Fruit fly (Drosophila melanogaster): ENCODE data around the gene spz4.
A peak's percentile ranks its signal among the peaks of the same experiment; 100 is the strongest.

Gene spz4

DNA sequence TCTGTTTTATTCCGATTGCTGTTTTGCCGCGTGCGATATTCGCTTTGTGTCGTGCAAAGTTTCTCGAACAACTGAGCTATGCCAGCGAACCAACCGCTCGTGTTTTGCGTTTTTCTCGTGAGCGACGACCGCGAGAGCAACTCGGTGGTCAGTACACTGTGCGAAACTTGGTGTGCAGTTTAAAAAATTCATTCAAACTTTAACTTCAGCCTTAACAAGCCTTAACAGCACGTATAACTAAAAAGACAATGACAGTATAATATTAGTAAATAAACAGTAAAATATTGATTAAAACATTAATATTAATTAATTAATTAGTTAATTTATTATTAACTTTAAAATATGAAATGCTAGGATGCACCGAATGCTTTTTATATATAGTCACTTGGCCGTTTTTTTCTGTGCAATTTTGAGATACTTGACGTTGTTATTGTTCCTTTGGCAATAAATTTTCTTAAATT lies 26.6 kb downstream of the spz4 start, which contains the start of gene CG31705 (continued):
- TF ChIP-seq Fer3 (tag; optimal IDR thresholded peaks at IDR 0.05) (peak; percentile 11), CG9932 (GFP tag; IDR thresholded peaks at IDR 0.05) (peak; percentile 52), CG16863 (GFP tag; optimal IDR thresholded peaks at IDR 0.05) (no peak), sd (tag; optimal IDR thresholded peaks at IDR 0.05) (no peak), hkb (optimal IDR thresholded peaks at IDR 0.05) (no peak), hkb (GFP tag; IDR thresholded peaks at IDR 0.05) (no peak), HmgZ (tag; optimal IDR thresholded peaks at IDR 0.05) (no peak), BEAF-32 (GFP tag; optimal IDR thresholded peaks at IDR 0.05) (no peak), Doc3 (GFP tag; IDR thresholded peaks at IDR 0.05; ENCODE audit: partially characterized antibody) (no peak), sima (GFP tag; optimal IDR thresholded peaks at IDR 0.05) (no peak), CG15696 (tag; optimal IDR thresholded peaks at IDR 0.05) (no peak), sob (GFP tag; IDR thresholded peaks at IDR 0.05) (peak; percentile 47; the same call in 1 of the 2 replicates), CG8944 (GFP tag; optimal IDR thresholded peaks at IDR 0.05) (no peak), sr (GFP tag; IDR thresholded peaks at IDR 0.05) (no peak), NK7.1 (GFP tag; optimal IDR thresholded peaks at IDR 0.05) (no peak), unc-4 (GFP tag; IDR thresholded peaks at IDR 0.05; ENCODE audit: partially characterized antibody) (no peak), CG7928 (GFP tag; optimal IDR thresholded peaks at IDR 0.05) (no peak), stwl (tag; optimal IDR thresholded peaks at IDR 0.05) (no peak), cwo (GFP tag; optimal IDR thresholded peaks at IDR 0.05) (peak; percentile 33), CG6791 (GFP tag; IDR thresholded peaks at IDR 0.05; ENCODE audit: partially characterized antibody) (no peak), nerfin-2 (GFP tag; IDR thresholded peaks at IDR 0.05; ENCODE audit: partially characterized antibody) (no peak), amos (GFP tag; IDR thresholded peaks at IDR 0.05; ENCODE audit: partially characterized antibody) (no peak), CG12744 (GFP tag; optimal IDR thresholded peaks at IDR 0.05) (no peak), ranshi (GFP tag; IDR thresholded peaks at IDR 0.05) (no peak; the same call in 1 of the 2 replicates), pita (GFP tag; optimal IDR thresholded peaks at IDR 0.05) (no peak), CG11247 (GFP tag; IDR thresholded peaks at IDR 0.05) (no peak; the same call in 1 of the 2 replicates), tap (tag; optimal IDR thresholded peaks at IDR 0.05) (peak; percentile 28)

DNA sequence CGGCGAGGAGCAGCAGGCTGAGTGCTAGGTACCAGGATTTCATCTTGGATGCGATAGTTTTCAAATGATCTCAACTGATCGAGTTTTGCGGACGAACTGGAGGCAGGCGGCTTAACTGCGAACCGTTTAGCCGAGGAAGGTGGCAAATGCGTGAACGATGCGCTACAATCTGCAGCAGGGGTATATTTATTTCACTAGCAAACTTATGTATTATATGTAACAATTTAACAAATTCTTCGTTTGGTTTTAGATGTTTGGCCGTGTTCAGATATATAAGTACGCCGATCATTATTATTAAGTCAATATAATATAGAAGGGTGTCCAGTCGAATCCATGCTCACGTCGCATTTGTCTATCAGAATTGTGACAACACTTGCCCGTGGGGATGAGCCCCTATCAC lies 29.4 kb downstream of the spz4 start, which contains the start of gene CG31706:
TSS of gene CG31706 (minus strand) at position 101 of the 400 bp plus-strand sequence.
- TF ChIP-seq CG10274 (GFP tag; optimal IDR thresholded peaks at IDR 0.05) (peak; percentile 31), Doc3 (GFP tag; IDR thresholded peaks at IDR 0.05; ENCODE audit: partially characterized antibody) (no peak), slbo (GFP tag; IDR thresholded peaks at IDR 0.05) (peak; percentile 10; the same call in 1 of the 2 replicates)

DNA sequence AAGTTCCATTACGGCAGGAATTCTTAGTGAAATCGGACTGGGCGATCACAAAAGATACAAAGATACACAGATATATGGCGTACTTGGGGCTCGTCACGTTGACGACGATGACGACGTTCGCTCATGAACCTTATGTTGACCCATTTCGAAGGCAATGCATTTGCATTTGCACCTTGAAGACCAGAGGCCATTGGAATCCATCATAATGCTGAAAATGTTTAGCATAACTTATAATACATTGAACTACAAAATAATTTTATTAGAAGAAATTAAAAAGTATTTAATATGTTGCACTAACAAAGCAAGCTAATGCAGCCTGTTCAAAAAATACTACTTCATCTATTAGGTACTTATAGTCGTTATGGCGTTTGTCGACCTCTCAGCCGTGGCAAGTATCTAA lies 30.0 kb downstream of the spz4 start, which contains the start of gene CG34162:
TSS of gene CG34162 (plus strand) at position 301 of the 400 bp plus-strand sequence.
- TF ChIP-seq Asciz (GFP tag; optimal IDR thresholded peaks at IDR 0.05) = no peak
- no peak for TF ChIP-seq B-H1 (GFP tag; IDR thresholded peaks at IDR 0.05)
- no peak for TF ChIP-seq Gug (GFP tag; IDR thresholded peaks at IDR 0.05)
- TF ChIP-seq E2f1 (GFP tag; IDR thresholded peaks at IDR 0.05) = no peak
- no peak for TF ChIP-seq Six4 (GFP tag; optimal IDR thresholded peaks at IDR 0.05)
- no peak for TF ChIP-seq Atf-2 (GFP tag; optimal IDR thresholded peaks at IDR 0.05)
- TF ChIP-seq hbn (GFP tag; IDR thresholded peaks at IDR 0.05; ENCODE audit: partially characterized antibody) = no peak
- no peak for TF ChIP-seq ase (GFP tag; IDR thresholded peaks at IDR 0.05)
- TF ChIP-seq vfl (GFP tag; optimal IDR thresholded peaks at IDR 0.05) = no peak
- no peak for TF ChIP-seq pzg (GFP tag; optimal IDR thresholded peaks at IDR 0.05)
- no peak for TF ChIP-seq hth (optimal IDR thresholded peaks at IDR 0.05)
- no peak for TF ChIP-seq knrl (GFP tag; IDR thresholded peaks at IDR 0.05; ENCODE audit: partially characterized antibody)
- no peak for TF ChIP-seq Dip2 (GFP tag; IDR thresholded peaks at IDR 0.05)
- no peak for TF ChIP-seq CG10543 (GFP tag; optimal IDR thresholded peaks at IDR 0.05)
- TF ChIP-seq twi (tag; optimal IDR thresholded peaks at IDR 0.05) = no peak
